Worm (Caenorhabditis elegans) whole organism, L2 larva: ENCODE measurements around the gene C05A9.2.

Source experiments
- alr-1 ChIP-seq: fragments of 150-350 bp; optimal IDR thresholded peaks from 2 replicates; lab custom pipeline; 2014; ENCODE audit warnings: missing biosample characterization, missing genetic modification characterization
- ama-1 ChIP-seq: fragments of 150-350 bp; optimal IDR thresholded peaks from 2 replicates; lab custom pipeline; 2018; ENCODE audit warnings: inconsistent platforms
- blmp-1 ChIP-seq: sonication (generic microtip); optimal IDR thresholded peaks from 2 replicates; lab custom pipeline; 2017; ENCODE audit warnings: missing genetic modification characterization, mild to moderate bottlenecking, missing compliant biosample characterization, antibody characterized with exemption, moderate library complexity; ENCODE audit not compliant: insufficient read depth
- ceh-82 ChIP-seq: fragments of 150-350 bp; optimal IDR thresholded peaks from 2 replicates; lab custom pipeline; 2014; ENCODE audit warnings: missing biosample characterization, missing genetic modification characterization
- fos-1 ChIP-seq: fragments of 150-350 bp; optimal IDR thresholded peaks from 2 replicates; lab custom pipeline; 2014; ENCODE audit warnings: missing biosample characterization, missing genetic modification characterization
- nhr-12 ChIP-seq: fragments of 150-350 bp; optimal IDR thresholded peaks from 2 replicates; lab custom pipeline; 2014; ENCODE audit warnings: missing biosample characterization, missing genetic modification characterization
- nhr-25 ChIP-seq: fragments of 150-350 bp; sonication (generic microtip); optimal IDR thresholded peaks from 3 replicates; lab custom pipeline; 2014; ENCODE audit warnings: missing biosample characterization, missing genetic modification characterization
- nhr-77 ChIP-seq: fragments of 150-350 bp; optimal IDR thresholded peaks from 2 replicates; lab custom pipeline; 2014; ENCODE audit warnings: missing biosample characterization, missing genetic modification characterization
- unc-62 ChIP-seq: fragments of 150-350 bp; optimal IDR thresholded peaks from 2 replicates; lab custom pipeline; 2014; ENCODE audit warnings: missing biosample characterization, missing genetic modification reagents, missing genetic modification characterization

ce11 chrX:10844602-10845354 lies at the start of gene C05A9.2:
- no peak for TF ChIP-seq nhr-12
- no peak for TF ChIP-seq ceh-82 (tag; lab: Kevin White, UChicago)
- no peak for TF ChIP-seq nhr-25 (tag; lab: Kevin White, UChicago)
- TF ChIP-seq ama-1 (lab: Kevin White, UChicago): no peak
- TF ChIP-seq unc-62 (GFP tag; lab: Kevin White, UChicago): no peak
- no peak for TF ChIP-seq blmp-1
- TF ChIP-seq fos-1 (tag; lab: Kevin White, UChicago): no peak
- no peak for TF ChIP-seq alr-1 (tag; lab: Kevin White, UChicago)
- TF ChIP-seq nhr-77: no peak
